Fruit fly (Drosophila melanogaster): ENCODE measurements around the gene Nepl6.

- TF ChIP-seq CG1647 (GFP tag; optimal IDR thresholded peaks at IDR 0.05) (no peak), emc (GFP tag; optimal IDR thresholded peaks at IDR 0.05) (no peak), nom (GFP tag; optimal IDR thresholded peaks at IDR 0.05) (no peak), CHES-1-like (GFP tag; optimal IDR thresholded peaks at IDR 0.05) (no peak), CG4360 (GFP tag; IDR thresholded peaks at IDR 0.05) (no peak), Max (GFP tag; optimal IDR thresholded peaks at IDR 0.05) (no peak), pho (GFP tag; optimal IDR thresholded peaks at IDR 0.05) (no peak), CG8944 (GFP tag; optimal IDR thresholded peaks at IDR 0.05) (no peak), kay (GFP tag; optimal IDR thresholded peaks at IDR 0.05) (no peak), usp (GFP tag; optimal IDR thresholded peaks at IDR 0.05) (no peak), CG3065 (GFP tag; optimal IDR thresholded peaks at IDR 0.05) (no peak), ken (GFP tag; IDR thresholded peaks at IDR 0.05) (no peak), pfk (GFP tag; optimal IDR thresholded peaks at IDR 0.05) (no peak), hbn (GFP tag; IDR thresholded peaks at IDR 0.05; ENCODE audit: partially characterized antibody) (no peak)
These were observed 1.8 kb upstream of the Nepl6 start for dm6 chr2L:6387068-6387467.

Measured in whole organism, embryonic.